Worm (Caenorhabditis elegans) whole organism, L4/young adult: ENCODE measurements around the gene plc-2.

Experiments used
- W03F9.2 ChIP-seq: fragments of 150-350 bp; optimal IDR thresholded peaks from 2 replicates; lab custom pipeline; 2014; ENCODE audit warnings: missing biosample characterization, missing genetic modification characterization
- dao-5 ChIP-seq: sonication (generic microtip); optimal IDR thresholded peaks from 2 replicates; lab custom pipeline; 2016; ENCODE audit warnings: missing genotype, missing genetic modification characterization, moderate library complexity, missing compliant biosample characterization
- him-1 ChIP-seq: sonication (generic microtip); optimal IDR thresholded peaks from 2 replicates; lab custom pipeline; 2016; ENCODE audit warnings: missing genotype, missing genetic modification reagents, missing genetic modification characterization, missing compliant biosample characterization

Gene plc-2

DNA sequence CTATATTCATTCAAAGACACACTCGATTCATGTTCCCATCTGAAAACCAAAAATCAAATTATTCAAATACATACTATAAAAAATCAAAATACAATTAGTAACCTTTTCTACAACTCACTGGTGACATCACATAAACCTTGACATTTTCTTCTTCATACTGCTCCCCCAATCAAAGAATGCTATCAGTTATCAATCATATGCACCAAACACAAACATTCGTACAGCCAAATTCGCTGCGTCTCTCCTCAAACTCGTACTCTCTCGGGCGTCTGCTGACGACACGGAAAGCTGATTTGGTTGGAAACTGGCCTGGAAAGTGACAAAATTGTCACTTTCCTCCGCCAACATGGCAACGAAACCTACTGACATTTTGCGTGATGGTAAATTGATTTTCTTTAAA lies at the start of gene plc-2:
Gene plc-2 (plus strand): TSS at position 196 of the 400 bp plus-strand sequence.
- TF ChIP-seq W03F9.2 (tag; lab: Kevin White, UChicago) (no peak), him-1 (no peak), dao-5 (tag; lab: Kevin White, UChicago) (no peak)

DNA sequence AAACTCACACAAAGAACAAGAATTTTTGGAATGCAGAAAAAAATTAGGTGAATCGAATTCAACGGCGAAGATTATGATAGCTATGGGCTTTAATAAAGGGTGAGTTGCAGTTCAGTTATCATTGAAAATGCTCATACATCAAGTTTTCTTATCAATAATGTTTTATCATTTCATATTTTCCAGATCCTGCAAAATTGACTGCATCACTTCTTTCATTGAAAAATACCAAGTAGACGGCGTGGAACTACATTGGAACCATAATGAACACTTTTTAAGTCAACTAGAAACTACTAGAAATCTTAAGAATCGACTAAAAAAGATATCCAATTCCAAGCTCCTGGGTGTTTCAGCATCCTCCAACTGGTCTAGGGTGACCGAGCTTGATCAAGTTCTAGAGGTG lies 49.1 kb upstream of the plc-2 start, which contains the start of gene K08F9.1:
Gene K08F9.1 (minus strand): TSS at position 101 of the 400 bp plus-strand sequence.
- TF ChIP-seq him-1, result no peak
- no peak for TF ChIP-seq dao-5 (tag; lab: Kevin White, UChicago)
- TF ChIP-seq W03F9.2 (tag; lab: Kevin White, UChicago), result no peak

DNA sequence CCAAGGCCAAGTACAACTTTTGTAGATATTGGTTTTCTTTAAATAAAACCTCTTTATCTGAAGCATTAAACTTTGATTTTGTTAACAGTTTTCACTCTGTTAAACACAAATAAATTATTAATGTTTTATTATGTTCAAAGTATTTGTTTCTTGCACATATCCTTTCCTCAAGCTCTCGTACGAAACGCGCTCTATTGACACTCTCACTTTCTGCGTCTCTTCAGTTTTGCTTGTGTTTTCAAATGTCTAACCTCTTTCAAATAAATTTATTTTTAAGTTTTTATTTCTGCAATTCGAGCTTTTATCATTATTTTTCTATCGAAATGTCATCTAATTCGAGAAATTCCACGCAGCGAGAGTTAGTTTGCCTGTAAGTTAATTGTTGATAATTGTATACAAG lies 48.6 kb upstream of the plc-2 start, which contains the start of gene K08F9.4:
Gene K08F9.4 (plus strand): TSS at position 222 of the 400 bp plus-strand sequence.
- TF ChIP-seq W03F9.2 (tag; lab: Kevin White, UChicago), result peak; percentile 64
- no peak for TF ChIP-seq dao-5 (tag; lab: Kevin White, UChicago)
- TF ChIP-seq him-1, result no peak

DNA sequence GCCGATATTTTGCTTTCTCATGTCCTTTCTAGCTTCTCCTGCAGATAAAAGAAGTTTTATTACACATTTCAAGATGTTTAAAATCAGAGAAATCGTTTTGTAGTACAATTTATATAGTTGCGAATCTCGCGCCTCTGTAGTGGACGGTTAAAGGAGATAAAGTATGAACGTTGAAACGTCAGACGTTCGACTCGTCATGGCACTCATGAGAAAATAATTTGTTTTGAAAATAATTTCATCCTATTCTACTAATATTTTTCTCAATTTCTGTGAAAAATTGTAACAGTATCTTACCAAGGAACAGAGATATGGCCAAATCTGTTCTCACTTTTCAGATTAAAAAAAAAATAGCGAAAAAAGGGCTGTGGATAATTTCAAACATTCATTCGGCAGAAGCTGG lies 44.6 kb upstream of the plc-2 start, which contains the start of gene T09F5.20:
Gene T09F5.20 (minus strand): TSS at position 101 of the 400 bp plus-strand sequence.
- TF ChIP-seq dao-5 (tag; lab: Kevin White, UChicago) (no peak), W03F9.2 (tag; lab: Kevin White, UChicago) (no peak), him-1 (no peak)

DNA sequence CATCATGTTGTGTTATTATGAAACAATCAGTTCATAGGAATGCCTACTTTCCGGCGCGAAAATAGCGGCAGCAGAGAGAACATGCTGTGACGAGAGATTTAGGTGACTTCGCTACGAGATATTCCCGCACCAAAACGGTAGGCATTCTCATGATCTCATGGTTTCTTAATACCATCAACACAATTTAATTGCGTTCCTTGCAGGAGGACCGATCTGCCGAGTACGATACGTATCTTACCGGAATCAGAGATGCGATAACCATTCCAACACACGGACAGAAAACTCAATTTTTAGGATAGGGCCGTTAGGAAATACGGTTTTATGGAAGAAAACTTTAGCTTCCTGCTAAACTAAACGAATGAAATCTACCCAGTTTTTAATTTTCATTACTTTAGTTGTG lies 43.6 kb upstream of the plc-2 start, which contains the start of gene T09F5.1:
Gene T09F5.1 (plus strand): TSS at position 301 of the 400 bp plus-strand sequence.
- TF ChIP-seq dao-5 (tag; lab: Kevin White, UChicago), result no peak
- no peak for TF ChIP-seq W03F9.2 (tag; lab: Kevin White, UChicago)
- no peak for TF ChIP-seq him-1

DNA sequence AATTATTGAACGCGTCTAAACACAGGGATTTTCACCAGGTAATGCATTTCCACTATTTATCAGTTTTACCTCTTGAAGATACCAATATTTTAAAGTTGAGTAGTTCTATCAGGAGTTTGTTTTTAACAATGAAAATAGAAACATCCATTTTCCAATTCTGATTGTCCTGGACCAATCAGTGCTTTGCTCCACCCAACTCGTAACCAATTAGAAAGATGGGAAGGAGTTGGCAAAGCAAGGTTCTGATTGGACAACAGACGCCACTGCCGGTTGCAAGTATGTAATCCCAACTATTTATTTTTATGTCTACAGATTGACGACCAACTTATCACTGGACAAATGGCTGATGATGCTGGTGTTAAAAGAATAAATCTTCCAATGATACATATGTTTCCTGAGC lies 42.2 kb upstream of the plc-2 start:
- TF ChIP-seq W03F9.2 (tag; lab: Kevin White, UChicago) (no peak), him-1 (no peak), dao-5 (tag; lab: Kevin White, UChicago) (no peak)

DNA sequence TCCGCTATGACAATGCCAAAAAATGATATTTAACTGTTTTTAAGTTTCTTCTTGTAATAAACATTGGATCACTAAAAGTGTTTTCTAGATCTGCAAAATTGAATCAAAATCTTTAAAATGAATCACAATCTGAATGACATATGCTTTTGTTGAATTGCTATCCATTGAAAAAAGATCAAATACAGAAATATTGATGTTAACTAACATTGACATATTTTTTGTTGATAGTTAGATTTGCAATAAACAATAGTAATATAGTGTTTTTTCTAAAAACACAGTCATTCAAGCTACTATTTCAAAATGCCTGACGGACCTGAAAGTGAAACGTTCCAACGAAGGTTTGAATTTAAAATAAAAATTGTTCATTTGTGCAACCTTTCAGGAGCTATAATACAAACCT lies 41.7 kb upstream of the plc-2 start, which contains the start of gene T09F5.2:
Gene T09F5.2 (plus strand): TSS at position 301 of the 400 bp plus-strand sequence.
- TF ChIP-seq dao-5 (tag; lab: Kevin White, UChicago), result no peak
- no peak for TF ChIP-seq him-1
- no peak for TF ChIP-seq W03F9.2 (tag; lab: Kevin White, UChicago)

DNA sequence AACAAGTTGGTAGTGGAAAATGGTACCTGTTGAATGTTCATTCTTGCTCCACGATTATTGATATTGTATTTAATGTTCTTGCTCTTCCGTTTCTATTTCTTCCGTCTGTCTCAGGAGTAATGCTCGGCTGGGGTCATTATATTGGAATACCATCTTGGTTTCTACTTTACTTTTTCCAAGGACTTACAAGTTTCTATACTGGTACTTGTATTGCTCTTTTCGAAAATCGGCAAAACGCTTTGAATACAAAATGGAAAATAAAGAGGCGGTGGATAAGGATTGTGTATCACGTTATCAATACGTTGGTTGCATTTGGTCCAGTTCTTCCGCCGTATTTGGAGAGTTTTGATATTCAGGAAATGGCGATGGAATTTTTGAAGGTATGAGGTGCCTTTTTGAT lies 40.4 kb upstream of the plc-2 start:
- no peak for TF ChIP-seq him-1
- TF ChIP-seq dao-5 (tag; lab: Kevin White, UChicago), result no peak
- TF ChIP-seq W03F9.2 (tag; lab: Kevin White, UChicago), result no peak

DNA sequence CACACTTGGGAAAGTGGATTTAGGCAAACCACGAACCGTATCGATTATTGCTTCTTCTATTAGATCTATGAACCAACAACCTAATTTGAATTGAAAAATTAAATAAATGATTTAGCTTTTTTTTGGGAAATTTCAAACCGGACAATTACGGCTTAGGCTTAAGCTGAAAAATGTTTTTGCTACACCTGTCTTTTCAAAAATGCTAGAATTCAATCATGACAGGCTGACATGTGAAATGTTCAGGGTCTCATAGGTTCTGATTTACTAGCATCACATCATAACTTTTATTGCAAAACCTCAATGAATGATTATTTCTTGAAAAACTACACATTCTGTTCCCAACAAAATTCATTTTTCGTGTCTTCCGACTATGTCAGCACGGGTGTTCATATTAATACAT lies 39.1 kb upstream of the plc-2 start, which contains the start of gene srh-55:
Gene srh-55 (plus strand): TSS at position 301 of the 400 bp plus-strand sequence.
- no peak for TF ChIP-seq him-1
- TF ChIP-seq W03F9.2 (tag; lab: Kevin White, UChicago), result no peak
- TF ChIP-seq dao-5 (tag; lab: Kevin White, UChicago), result no peak

DNA sequence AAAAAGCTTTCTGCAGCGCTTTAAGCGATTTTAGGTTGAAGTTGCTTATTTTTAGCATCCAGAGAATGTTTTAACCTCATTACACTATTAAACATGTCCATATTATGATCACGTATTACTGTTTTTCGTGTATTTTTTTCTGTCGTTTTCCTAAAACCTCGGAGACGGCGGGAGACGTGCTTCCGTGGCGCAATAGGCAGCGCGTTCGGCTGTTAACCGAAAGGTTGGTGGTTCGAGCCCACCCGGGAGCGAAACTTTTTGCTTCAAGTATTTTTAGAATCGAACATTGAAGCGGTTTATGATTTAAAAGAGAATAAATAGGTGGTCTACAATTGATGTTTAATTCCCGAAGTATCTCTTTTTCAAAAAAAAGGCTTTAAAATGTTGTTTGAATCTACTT lies 35.9 kb upstream of the plc-2 start:
- no peak for TF ChIP-seq dao-5 (tag; lab: Kevin White, UChicago)
- no peak for TF ChIP-seq him-1
- no peak for TF ChIP-seq W03F9.2 (tag; lab: Kevin White, UChicago)

DNA sequence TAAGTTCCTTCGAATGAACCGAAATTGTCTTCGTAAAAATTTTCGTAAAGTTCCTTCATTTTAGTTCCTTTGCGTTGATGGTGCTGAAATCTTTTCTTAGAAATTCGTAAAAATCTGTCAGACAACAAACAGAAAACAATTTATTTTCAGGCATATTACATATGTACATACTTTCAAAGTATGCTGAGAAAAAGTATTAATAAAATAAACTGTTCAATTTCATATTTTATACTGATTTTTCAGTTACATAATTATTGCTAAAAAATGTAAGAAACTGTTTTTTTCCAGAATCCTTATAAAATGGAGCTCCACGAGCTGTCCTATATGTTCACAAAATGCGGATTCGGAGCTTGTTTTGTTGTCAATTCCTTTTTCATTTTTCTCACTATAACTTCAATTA lies 33.7 kb upstream of the plc-2 start, which contains the start of gene str-45:
Gene str-45 (plus strand): TSS at position 301 of the 400 bp plus-strand sequence.
- TF ChIP-seq dao-5 (tag; lab: Kevin White, UChicago), result no peak

DNA sequence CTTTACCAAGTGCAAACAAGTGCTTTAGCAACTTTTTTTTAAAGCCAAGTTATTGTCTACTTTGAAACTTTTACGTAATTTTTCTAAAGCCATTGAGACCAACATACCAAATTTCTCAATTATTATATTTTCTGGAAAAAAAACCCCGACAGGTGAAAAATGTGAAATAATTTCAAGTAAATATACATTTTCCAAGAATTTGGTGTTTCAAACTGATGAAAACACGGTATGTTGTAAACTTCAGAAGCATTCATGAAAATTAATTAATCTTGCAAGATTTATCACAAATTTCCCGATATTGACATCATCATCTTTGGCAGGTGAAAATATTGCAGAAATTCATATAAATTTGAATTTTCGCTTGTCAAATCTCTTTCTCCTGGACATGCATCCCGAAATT lies 29.7 kb upstream of the plc-2 start, which contains the start of gene srz-11:
Gene srz-11 (plus strand): TSS at position 386 of the 400 bp plus-strand sequence.
- TF ChIP-seq dao-5 (tag; lab: Kevin White, UChicago) (no peak), him-1 (no peak), W03F9.2 (tag; lab: Kevin White, UChicago) (no peak)

DNA sequence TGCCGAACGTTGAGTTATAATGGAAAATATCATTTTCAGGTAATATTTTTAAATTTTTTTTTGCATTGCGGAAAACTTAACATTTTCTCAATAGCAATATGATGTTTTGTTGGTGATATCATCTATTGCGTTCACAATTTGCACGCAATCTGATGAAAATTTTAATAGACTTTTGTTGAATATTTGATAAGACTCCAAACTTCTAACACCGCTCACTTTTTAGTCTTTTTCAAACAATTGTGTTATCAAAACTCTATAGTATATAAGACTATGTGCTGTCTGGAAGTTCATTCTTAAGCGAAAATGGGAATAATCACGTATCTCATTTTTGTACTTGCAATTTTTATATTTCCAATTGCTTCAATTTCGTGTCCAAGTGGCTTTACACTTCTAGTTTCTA lies 16.9 kb upstream of the plc-2 start, which contains the start of gene clec-47:
Gene clec-47 (plus strand): TSS at position 301 of the 400 bp plus-strand sequence.
- TF ChIP-seq dao-5 (tag; lab: Kevin White, UChicago) (no peak), W03F9.2 (tag; lab: Kevin White, UChicago) (no peak), him-1 (no peak)

DNA sequence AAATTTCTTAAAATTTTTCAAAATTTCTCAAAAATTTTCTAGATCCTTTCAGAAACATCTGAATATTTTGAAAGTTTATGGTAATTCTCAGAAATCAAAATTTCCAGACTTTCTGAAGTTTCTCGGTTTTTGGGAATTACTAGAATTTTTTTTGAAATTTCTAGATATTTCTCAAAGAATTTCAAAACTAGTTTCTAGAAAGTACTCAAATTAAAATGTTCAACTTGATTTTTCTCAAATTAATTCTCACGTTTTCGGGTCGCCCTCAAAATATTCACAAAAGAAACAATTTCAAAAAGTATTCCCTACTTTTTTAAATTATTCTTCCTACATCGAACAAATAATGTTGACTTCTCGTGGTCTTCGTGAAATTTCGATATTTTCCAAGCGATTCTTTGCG lies 12.6 kb upstream of the plc-2 start, which contains the start of gene T09F5.10:
Gene T09F5.10 (plus strand): TSS at position 301 of the 400 bp plus-strand sequence.
- TF ChIP-seq W03F9.2 (tag; lab: Kevin White, UChicago) (no peak), him-1 (no peak), dao-5 (tag; lab: Kevin White, UChicago) (no peak)

DNA sequence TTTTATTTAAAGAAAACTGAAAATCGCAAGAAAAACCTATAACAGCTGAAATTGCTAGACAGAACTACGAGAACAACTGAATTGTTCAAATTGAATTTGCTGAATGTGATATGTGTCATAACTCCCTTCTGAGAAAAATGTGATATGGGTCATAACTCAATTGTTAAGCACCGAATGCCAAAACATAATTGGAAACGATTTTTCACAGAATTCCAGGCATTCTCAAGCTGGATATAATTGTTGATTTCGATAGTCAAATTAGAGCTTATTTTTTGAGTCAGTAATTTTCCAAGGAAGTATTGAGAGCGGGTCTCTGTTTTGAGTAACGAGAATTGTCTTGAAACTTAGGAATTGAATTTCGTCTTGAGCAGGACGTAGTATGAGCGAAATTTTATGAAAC lies 10.5 kb upstream of the plc-2 start:
- TF ChIP-seq him-1, result no peak
